Worm (Caenorhabditis elegans) whole organism, young adult: ENCODE data around the gene C33C12.1.

Source experiments
- aptf-3 ChIP-seq: fragments of 200-800 bp; sonication (Bioruptor generic); IDR thresholded peaks from 2 replicates; pipeline ENCODE4 v1.3.6; 2022; ENCODE audit warnings: missing genetic modification characterization, missing compliant biosample characterization
- ceh-91 ChIP-seq: fragments of 200-800 bp; sonication (Bioruptor generic); IDR thresholded peaks from 2 replicates; pipeline ENCODE4 v1.3.6; 2022; ENCODE audit warnings: missing genetic modification reagents, missing genetic modification characterization, missing compliant biosample characterization
- pha-4 ChIP-seq: fragments of 150-350 bp; sonication (generic microtip); optimal IDR thresholded peaks from 2 replicates; lab custom pipeline; 2014; ENCODE audit warnings: missing biosample characterization, missing genetic modification reagents, missing genetic modification characterization
- tlf-1 ChIP-seq: fragments of 200-800 bp; sonication (Bioruptor generic); optimal IDR thresholded peaks from 2 replicates; lab custom pipeline; 2018; ENCODE audit warnings: mild to moderate bottlenecking, missing genetic modification characterization, missing compliant biosample characterization

- no peak for TF ChIP-seq tlf-1
- no peak for TF ChIP-seq ceh-91 (GFP tag; lab: Robert Waterston, UW)
- TF ChIP-seq pha-4 (tag; lab: Kevin White, UChicago), result no peak
- no peak for TF ChIP-seq aptf-3 (GFP tag; lab: Robert Waterston, UW)
Observed at ce11 chrII:2191383-2191782, 6.7 kb upstream of the C33C12.1 start.
